Fruit fly (Drosophila melanogaster): ENCODE measurements around the gene AANATL2.

DNA sequence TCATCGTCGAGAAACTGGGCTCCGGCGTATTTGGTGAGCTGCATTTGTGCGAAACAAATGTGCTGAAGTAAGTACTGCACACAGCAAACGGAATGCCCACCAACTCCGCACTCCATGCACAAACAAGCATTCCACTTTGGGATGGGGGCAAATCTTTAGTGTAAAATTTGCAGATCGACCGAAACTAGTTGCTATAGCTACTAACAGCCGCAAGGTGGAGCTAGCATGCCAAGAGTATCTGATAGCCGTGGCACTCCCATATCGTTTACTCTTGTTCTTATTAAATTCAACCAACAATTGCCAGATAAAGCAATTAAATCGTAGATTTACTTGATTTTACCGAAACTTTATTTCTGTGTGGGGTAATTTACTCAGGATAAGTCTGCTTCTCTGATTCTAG lies 46.0 kb downstream of the AANATL2 start:
- TF ChIP-seq CG11247 (GFP tag; IDR thresholded peaks at IDR 0.05) (no peak), gcm (GFP tag; optimal IDR thresholded peaks at IDR 0.05) (no peak), wor (GFP tag; IDR thresholded peaks at IDR 0.05) (no peak), Poxn (GFP tag; IDR thresholded peaks at IDR 0.05) (no peak), zfh2 (GFP tag; optimal IDR thresholded peaks at IDR 0.05) (no peak)

Measured in whole organism, embryonic.